Worm (Caenorhabditis elegans) whole organism, L1 larva: ENCODE results near the gene gst-39.

Experiments used
- C16A3.4 ChIP-seq: fragments of 150-350 bp; optimal IDR thresholded peaks from 2 replicates; lab custom pipeline; 2014; ENCODE audit warnings: missing biosample characterization, missing genetic modification characterization
- F16B12.6 ChIP-seq: fragments of 150-350 bp; optimal IDR thresholded peaks from 2 replicates; lab custom pipeline; 2014; ENCODE audit warnings: missing biosample characterization, missing genetic modification characterization
- aha-1 ChIP-seq: fragments of 150-350 bp; optimal IDR thresholded peaks from 2 replicates; lab custom pipeline; 2014; ENCODE audit warnings: missing biosample characterization, missing genetic modification characterization
- alr-1 ChIP-seq: fragments of 200-800 bp; sonication (Bioruptor generic); optimal IDR thresholded peaks from 2 replicates; lab custom pipeline; 2018; ENCODE audit warnings: borderline replicate concordance, mild to moderate bottlenecking, missing genetic modification characterization, missing compliant biosample characterization
- blmp-1 ChIP-seq: fragments of 150-350 bp; optimal IDR thresholded peaks from 2 replicates; lab custom pipeline; 2014; ENCODE audit warnings: missing biosample characterization, missing genetic modification characterization
- ceh-8 ChIP-seq: fragments of 200-800 bp; sonication (Bioruptor generic); optimal IDR thresholded peaks from 2 replicates; lab custom pipeline; 2018; ENCODE audit warnings: mild to moderate bottlenecking, missing genetic modification characterization, moderate library complexity, missing compliant biosample characterization
- ceh-88 ChIP-seq: fragments of 200-800 bp; sonication (Bioruptor generic); IDR thresholded peaks from 2 replicates; pipeline ENCODE4 v1.3.6; 2022; ENCODE audit warnings: missing genetic modification characterization, missing compliant biosample characterization
- ces-1 ChIP-seq: fragments of 150-350 bp; optimal IDR thresholded peaks from 2 replicates; lab custom pipeline; 2014; ENCODE audit warnings: missing biosample characterization, missing genetic modification reagents, missing genetic modification characterization
- dsc-1 ChIP-seq: sonication (generic microtip); optimal IDR thresholded peaks from 2 replicates; lab custom pipeline; 2016; ENCODE audit warnings: mild to moderate bottlenecking, missing genetic modification characterization, missing compliant biosample characterization
- efl-1 ChIP-seq, 4 experiments: fragments of 150-350 bp; optimal IDR thresholded peaks in 3 of 4; peaks in 1 of 4; 1 replicate in 1 of 4; 2 replicates in 3 of 4; lab custom pipeline; 2014; ENCODE audit warnings: missing biosample characterization in 2 of 4, missing genetic modification characterization in 2 of 4, missing genetic modification reagents in 2 of 4
- fkh-8 ChIP-seq: sonication (generic microtip); optimal IDR thresholded peaks from 2 replicates; lab custom pipeline; 2016; ENCODE audit warnings: mild to moderate bottlenecking, missing genetic modification characterization, missing compliant biosample characterization
- grh-1 ChIP-seq: fragments of 200-800 bp; sonication (Bioruptor generic); IDR thresholded peaks from 2 replicates; pipeline ENCODE4 v1.3.6; 2022; ENCODE audit warnings: missing genetic modification reagents, missing genetic modification characterization, missing compliant biosample characterization
- hpl-2 ChIP-seq: fragments of 150-350 bp; optimal IDR thresholded peaks from 2 replicates; lab custom pipeline; 2014; ENCODE audit warnings: missing biosample characterization, missing genetic modification reagents, missing genetic modification characterization
- isw-1 ChIP-seq: fragments of 200-800 bp; sonication (Bioruptor generic); IDR thresholded peaks from 2 replicates; pipeline ENCODE4 v1.3.6; 2022; ENCODE audit warnings: missing genetic modification characterization, missing compliant biosample characterization
- jun-1 ChIP-seq: fragments of 150-350 bp; optimal IDR thresholded peaks from 2 replicates; lab custom pipeline; 2014; ENCODE audit warnings: missing biosample characterization, missing genetic modification reagents, missing genetic modification characterization
- lin-13 ChIP-seq: fragments of 150-350 bp; optimal IDR thresholded peaks from 2 replicates; lab custom pipeline; 2014; ENCODE audit warnings: missing biosample characterization, missing genetic modification reagents, missing genetic modification characterization
- lin-15B ChIP-seq: fragments of 150-350 bp; sonication (generic microtip); optimal IDR thresholded peaks from 3 replicates; lab custom pipeline; 2014; ENCODE audit warnings: missing biosample characterization, missing genetic modification characterization
- lin-39 ChIP-seq: fragments of 150-350 bp; optimal IDR thresholded peaks from 2 replicates; lab custom pipeline; 2014; ENCODE audit warnings: missing biosample characterization, missing genetic modification reagents, missing genetic modification characterization
- lsy-2 ChIP-seq, 2 experiments: fragments of 150-350 bp; optimal IDR thresholded peaks; 2 replicates each; lab custom pipeline; 2014; ENCODE audit warnings: missing biosample characterization in 2 of 2, missing genetic modification characterization in 2 of 2
- mab-9 ChIP-seq: fragments of 200-800 bp; sonication (Bioruptor generic); IDR thresholded peaks from 2 replicates; pipeline ENCODE4 v1.3.6; 2022; ENCODE audit warnings: missing genetic modification reagents, missing genetic modification characterization, missing compliant biosample characterization
- mdl-1 ChIP-seq, 2 experiments: fragments of 150-350 bp; optimal IDR thresholded peaks; 2 replicates each; lab custom pipeline; 2014 to 2017; ENCODE audit warnings: missing biosample characterization in 2 of 2, missing genetic modification characterization in 2 of 2, inconsistent platforms in 1 of 2
- mef-2 ChIP-seq: fragments of 150-350 bp; optimal IDR thresholded peaks from 2 replicates; lab custom pipeline; 2014; ENCODE audit warnings: missing biosample characterization, missing genetic modification characterization
- nhr-11 ChIP-seq: fragments of 150-350 bp; optimal IDR thresholded peaks from 2 replicates; lab custom pipeline; 2014; ENCODE audit warnings: missing biosample characterization, missing genetic modification characterization
- nhr-237 ChIP-seq: fragments of 150-350 bp; optimal IDR thresholded peaks from 2 replicates; lab custom pipeline; 2014; ENCODE audit warnings: missing biosample characterization, missing genetic modification characterization
- nhr-76 ChIP-seq: sonication (generic microtip); optimal IDR thresholded peaks from 2 replicates; lab custom pipeline; 2017; ENCODE audit warnings: missing biosample characterization, missing genetic modification characterization
- nhr-84 ChIP-seq: sonication (generic microtip); optimal IDR thresholded peaks from 2 replicates; lab custom pipeline; 2017; ENCODE audit warnings: missing biosample characterization, missing genetic modification characterization
- nhr-90 ChIP-seq: sonication (generic microtip); optimal IDR thresholded peaks from 2 replicates; lab custom pipeline; 2016; ENCODE audit warnings: mild to moderate bottlenecking, missing genetic modification characterization, missing compliant biosample characterization; ENCODE audit not compliant: poor library complexity
- pag-3 ChIP-seq: sonication (generic microtip); optimal IDR thresholded peaks from 2 replicates; lab custom pipeline; 2017; ENCODE audit warnings: missing genetic modification characterization, mild to moderate bottlenecking, missing compliant biosample characterization, antibody characterized with exemption, borderline replicate concordance; ENCODE audit not compliant: insufficient read depth
- pqm-1 ChIP-seq: sonication (generic microtip); optimal IDR thresholded peaks from 3 replicates; lab custom pipeline; 2017; ENCODE audit warnings: missing biosample characterization, missing genetic modification characterization
- snpc-4 ChIP-seq: fragments of 150-350 bp; optimal IDR thresholded peaks from 2 replicates; lab custom pipeline; 2014; ENCODE audit warnings: missing biosample characterization, missing genetic modification characterization
- tbx-2 ChIP-seq: sonication (generic microtip); optimal IDR thresholded peaks from 2 replicates; lab custom pipeline; 2016; ENCODE audit warnings: missing genetic modification characterization, missing compliant biosample characterization
- unc-30 ChIP-seq: sonication (generic microtip); optimal IDR thresholded peaks from 2 replicates; lab custom pipeline; 2017; ENCODE audit warnings: missing biosample characterization, missing genetic modification characterization
- unc-62 ChIP-seq: fragments of 150-350 bp; optimal IDR thresholded peaks from 2 replicates; lab custom pipeline; 2014; ENCODE audit warnings: missing biosample characterization, missing genetic modification reagents, missing genetic modification characterization
- unc-98 ChIP-seq: fragments of 200-800 bp; sonication (Bioruptor generic); IDR thresholded peaks from 2 replicates; pipeline ENCODE4 v1.3.6; 2022; ENCODE audit warnings: missing genetic modification characterization, missing compliant biosample characterization
- xbp-1 ChIP-seq: sonication (generic microtip); optimal IDR thresholded peaks from 2 replicates; lab custom pipeline; 2016; ENCODE audit warnings: missing genetic modification characterization, missing compliant biosample characterization
- zag-1 ChIP-seq: fragments of 150-350 bp; optimal IDR thresholded peaks from 2 replicates; lab custom pipeline; 2014; ENCODE audit warnings: missing biosample characterization, missing genetic modification characterization
- ztf-11 ChIP-seq, 2 experiments: sonication (generic microtip); optimal IDR thresholded peaks; 2 replicates each; lab custom pipeline; 2016 to 2017; ENCODE audit warnings: missing genetic modification characterization in 2 of 2, missing biosample characterization in 1 of 2, missing compliant biosample characterization in 1 of 2

The gst-39 gene

DNA sequence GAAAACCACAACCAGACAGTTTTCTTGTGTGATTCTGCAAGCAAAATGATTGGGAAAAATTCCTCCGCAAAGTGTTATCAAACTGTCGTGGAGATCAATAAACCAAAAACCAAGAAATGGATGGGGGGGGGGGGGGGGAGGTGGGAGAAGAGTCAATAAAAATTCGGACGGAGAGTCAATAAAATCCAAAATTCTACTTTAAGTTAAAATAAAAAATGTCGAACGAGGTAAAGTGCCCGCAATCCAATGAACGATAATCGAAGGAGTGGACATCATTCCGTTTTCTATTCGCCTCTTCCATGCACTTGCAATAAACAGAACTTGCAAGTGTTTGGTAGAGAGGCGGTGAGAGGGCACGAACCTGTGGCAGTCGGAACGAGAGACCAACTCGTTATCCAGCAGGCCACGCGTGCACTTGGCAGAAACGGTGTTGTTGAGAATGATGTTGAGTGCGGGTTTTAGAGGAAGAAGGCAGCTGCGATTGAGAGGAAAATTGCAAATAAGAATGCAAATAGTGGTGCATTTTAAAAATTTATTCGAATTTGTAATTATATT is 6.0 kb downstream of the gst-39 start, which contains the start of gene gst-27 (continued):
- TF ChIP-seq unc-98 (GFP tag; lab: Robert Waterston, UW) (no peak), mab-9 (GFP tag; lab: Robert Waterston, UW) (no peak), pqm-1 (tag; lab: Kevin White, UChicago) (no peak), snpc-4 (tag; lab: Kevin White, UChicago) (peak; percentile 79), unc-62 (GFP tag; lab: Kevin White, UChicago) (no peak), nhr-76 (tag; lab: Kevin White, UChicago) (peak; percentile 73), lin-13 (GFP tag; lab: Kevin White, UChicago) (peak; percentile 72), ztf-11 (tag; optimal IDR thresholded peaks at IDR 0.05; lab: Kevin White, UChicago) (peak in 1 of 2 experiments; percentile 64), aha-1 (tag; lab: Kevin White, UChicago) (no peak), nhr-84 (tag; lab: Kevin White, UChicago) (no peak), efl-1 (optimal IDR thresholded peaks at IDR 0.05; lab: Kevin White, UChicago) (peak; percentile 72 to 80), efl-1 (GFP tag; optimal IDR thresholded peaks at IDR 0.05 in 1 of 2; lab: Kevin White, UChicago) (peak; percentile 71 to 95), ces-1 (GFP tag; lab: Kevin White, UChicago) (no peak), nhr-237 (tag; lab: Kevin White, UChicago) (no peak), hpl-2 (peak; percentile 32), F16B12.6 (tag; lab: Kevin White, UChicago) (peak; percentile 47), nhr-90 (tag; lab: Kevin White, UChicago) (peak; percentile 91), pag-3 (tag; lab: Kevin White, UChicago) (no peak), mdl-1 (tag; optimal IDR thresholded peaks at IDR 0.05; lab: Kevin White, UChicago) (peak in 1 of 2 experiments; percentile 81), lin-15B (tag; lab: Kevin White, UChicago) (no peak), lsy-2 (tag; optimal IDR thresholded peaks at IDR 0.05; lab: Kevin White, UChicago) (peak; percentile 79 to 88), grh-1 (GFP tag; lab: Robert Waterston, UW) (peak; percentile 52; the same call in 1 of the 2 replicates), C16A3.4 (tag; lab: Kevin White, UChicago) (peak; percentile 92), blmp-1 (tag; lab: Kevin White, UChicago) (peak; percentile 24), alr-1 (tag; lab: Kevin White, UChicago) (no peak), dsc-1 (tag; lab: Kevin White, UChicago) (peak; percentile 90), ceh-88 (GFP tag; lab: Robert Waterston, UW) (peak; percentile 53), xbp-1 (tag; lab: Kevin White, UChicago) (peak; percentile 70), ceh-8 (GFP tag; lab: Kevin White, UChicago) (peak; percentile 62), zag-1 (no peak), nhr-11 (tag; lab: Kevin White, UChicago) (peak; percentile 18), unc-30 (tag; lab: Kevin White, UChicago) (no peak), jun-1 (tag; lab: Kevin White, UChicago) (peak; percentile 60)
- TF ChIP-seq, all 84 proteins: peak for 56

DNA sequence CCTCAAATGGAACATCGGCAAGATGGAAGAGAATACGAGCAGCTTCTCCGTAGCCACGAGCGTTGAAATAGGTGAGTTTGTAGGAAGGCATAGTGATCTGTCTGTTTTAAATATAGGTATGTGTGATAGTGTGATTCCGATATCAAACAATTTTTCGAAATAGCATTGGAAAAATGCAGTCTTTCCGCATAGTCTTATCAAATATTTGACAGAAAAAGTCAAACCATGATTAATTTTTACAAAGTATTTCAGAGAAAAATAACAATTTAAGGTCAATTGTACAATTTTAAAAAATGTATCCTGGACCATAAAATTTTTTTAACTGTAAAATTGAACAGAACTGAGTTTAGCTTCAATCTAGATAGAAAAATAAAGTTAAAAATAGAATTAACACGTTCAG is 7.3 kb downstream of the gst-39 start, which contains the start of gene gst-26:
Gene gst-26 (minus strand): TSS at position 101 of the 400 bp plus-strand sequence.
- TF ChIP-seq tbx-2 (tag; lab: Kevin White, UChicago) (no peak), fkh-8 (tag; lab: Kevin White, UChicago) (no peak), isw-1 (GFP tag; lab: Robert Waterston, UW) (no peak), lin-39 (tag; lab: Kevin White, UChicago) (no peak)

DNA sequence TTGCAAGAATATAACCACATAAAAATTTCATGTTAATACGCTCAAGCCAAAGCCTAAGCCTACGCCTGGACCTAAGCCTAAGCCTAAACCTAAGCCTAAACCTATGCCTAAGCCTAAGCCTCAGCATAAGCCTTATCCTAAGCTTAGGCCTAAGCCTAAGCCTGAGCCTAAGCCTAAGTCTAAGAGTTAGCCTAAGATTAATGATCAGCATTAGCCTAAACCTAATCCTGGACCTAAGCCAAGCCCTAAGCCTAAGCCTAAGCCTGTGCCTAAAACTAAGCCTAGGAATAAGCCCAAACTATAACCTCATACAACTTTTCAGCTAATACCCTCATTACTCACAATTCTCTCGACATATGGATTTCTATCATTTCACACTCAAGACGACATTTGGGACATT is 13.4 kb downstream of the gst-39 start:
- TF ChIP-seq ces-1 (GFP tag; lab: Kevin White, UChicago): no peak
- TF ChIP-seq mef-2: no peak
- TF ChIP-seq efl-1 (optimal IDR thresholded peaks at IDR 0.05; lab: Kevin White, UChicago): no peak
- TF ChIP-seq efl-1 (GFP tag; optimal IDR thresholded peaks at IDR 0.05 in 1 of 2; lab: Kevin White, UChicago): peak in 1 of 2 experiments; percentile 59
- TF ChIP-seq nhr-237 (tag; lab: Kevin White, UChicago): no peak
